Worm (Caenorhabditis elegans): ENCODE results near the gene npp-24.
A peak's percentile ranks its signal among the peaks of the same experiment; 100 is the strongest.

Gene npp-24

ce11 chrII:5543476-5544144 is 37.9 kb downstream of the npp-24 start (continued):
- peak; percentile 96 for TF ChIP-seq nhr-11 (tag; optimal IDR thresholded peaks at IDR 0.05)
- peak; percentile 95 for TF ChIP-seq ceh-63 (GFP tag; optimal IDR thresholded peaks at IDR 0.05)
- TF ChIP-seq fos-1 (tag; optimal IDR thresholded peaks at IDR 0.05) = peak; percentile 97
- TF ChIP-seq sptf-1 (tag; optimal IDR thresholded peaks at IDR 0.05) = no peak
- TF ChIP-seq zip-4 (GFP tag; optimal IDR thresholded peaks at IDR 0.05) = peak; percentile 95
- TF ChIP-seq zag-1 (tag; optimal IDR thresholded peaks at IDR 0.05) = peak; percentile 95
- TF ChIP-seq fkh-8 (tag; optimal IDR thresholded peaks at IDR 0.05) = peak; percentile 98
- peak; percentile 96 for TF ChIP-seq lin-13 (GFP tag; optimal IDR thresholded peaks at IDR 0.05)
- TF ChIP-seq fkh-4 (tag; optimal IDR thresholded peaks at IDR 0.05; ENCODE audit: borderline replicate concordance) = peak; percentile 86
- peak; percentile 79 for TF ChIP-seq pag-3 (tag; optimal IDR thresholded peaks at IDR 0.05; ENCODE audit: borderline replicate concordance, insufficient read depth)
- TF ChIP-seq F16B12.6 (tag; optimal IDR thresholded peaks at IDR 0.05) = peak; percentile 60
- TF ChIP-seq nhr-12 (tag; optimal IDR thresholded peaks at IDR 0.05) = peak; percentile 68
- peak; percentile 98 for TF ChIP-seq isw-1 (GFP tag; IDR thresholded peaks at IDR 0.05)
- peak; percentile 100 for TF ChIP-seq nhr-71 (tag; optimal IDR thresholded peaks at IDR 0.05)
- TF ChIP-seq mab-9 (GFP tag; IDR thresholded peaks at IDR 0.05) = peak; percentile 98
- TF ChIP-seq fkh-10 (GFP tag; optimal IDR thresholded peaks at IDR 0.05) = peak; percentile 99
- peak; percentile 99 for TF ChIP-seq irx-1 (tag; optimal IDR thresholded peaks at IDR 0.05)
- peak; percentile 99 for TF ChIP-seq C16A3.4 (tag; optimal IDR thresholded peaks at IDR 0.05)
- peak; percentile 96 for TF ChIP-seq lin-39 (tag; optimal IDR thresholded peaks at IDR 0.05)
- peak; percentile 100 for TF ChIP-seq snu-23 (GFP tag; optimal IDR thresholded peaks at IDR 0.05)
- TF ChIP-seq nhr-90 (tag; optimal IDR thresholded peaks at IDR 0.05; ENCODE audit: poor library complexity) = peak; percentile 100
- TF ChIP-seq elt-3 (tag; optimal IDR thresholded peaks at IDR 0.05) = peak; percentile 47 to 98 (median 80)
- TF ChIP-seq sox-4 (tag; optimal IDR thresholded peaks at IDR 0.05) = peak; percentile 98
- TF ChIP-seq ceh-90 (tag; optimal IDR thresholded peaks at IDR 0.05) = peak; percentile 71
- peak; percentile 100 for TF ChIP-seq ama-1 (optimal IDR thresholded peaks at IDR 0.05)
- peak; percentile 92 for TF ChIP-seq lir-3 (tag; optimal IDR thresholded peaks at IDR 0.05; ENCODE audit: poor library complexity)
- peak; percentile 99 for TF ChIP-seq dsc-1 (tag; optimal IDR thresholded peaks at IDR 0.05)
- TF ChIP-seq mdl-1 (tag; optimal IDR thresholded peaks at IDR 0.05) = peak; percentile 38 to 93
- peak; percentile 80 to 85 (median 83) for TF ChIP-seq dpl-1 (GFP tag; optimal IDR thresholded peaks at IDR 0.05)
- TF ChIP-seq elt-2 (tag; optimal IDR thresholded peaks at IDR 0.05) = peak; percentile 100
- TF ChIP-seq efl-3 (GFP tag; optimal IDR thresholded peaks at IDR 0.05) = peak; percentile 83
- peak; percentile 79 for TF ChIP-seq unc-98 (GFP tag; IDR thresholded peaks at IDR 0.05)
- TF ChIP-seq nhr-76 (tag; optimal IDR thresholded peaks at IDR 0.05) = peak; percentile 98

ce11 chrII:5544145-5544515 is 38.5 kb downstream of the npp-24 start:
- TF ChIP-seq nhr-19 (GFP tag; conservative IDR thresholded peaks at IDR 0.05) = peak; percentile 82
- peak; percentile 69 for TF ChIP-seq nhr-90 (tag; optimal IDR thresholded peaks at IDR 0.05; ENCODE audit: poor library complexity)
- TF ChIP-seq nhr-20 (tag; optimal IDR thresholded peaks at IDR 0.05) = peak; percentile 77
- no peak for TF ChIP-seq unc-86 (tag; optimal IDR thresholded peaks at IDR 0.05)
- no peak for TF ChIP-seq Y116A8C.19 (tag; optimal IDR thresholded peaks at IDR 0.05; ENCODE audit: borderline replicate concordance)
- TF ChIP-seq fkh-8 (tag; optimal IDR thresholded peaks at IDR 0.05) = no peak
- peak; percentile 97 for TF ChIP-seq ama-1 (optimal IDR thresholded peaks at IDR 0.05)
- no peak for TF ChIP-seq hlh-17 (GFP tag; optimal IDR thresholded peaks at IDR 0.05; ENCODE audit: borderline replicate concordance)
- no peak for TF ChIP-seq fkh-10 (GFP tag; optimal IDR thresholded peaks at IDR 0.05)
- peak; percentile 33 to 37 for TF ChIP-seq efl-1 (optimal IDR thresholded peaks at IDR 0.05)
- TF ChIP-seq efl-1 (GFP tag; optimal IDR thresholded peaks at IDR 0.05 in 1 of 2) = peak in 1 of 2 experiments; percentile 91
- no peak for TF ChIP-seq C34B4.2 (tag; optimal IDR thresholded peaks at IDR 0.05)
- TF ChIP-seq rnt-1 (tag; optimal IDR thresholded peaks at IDR 0.05) = peak; percentile 91
- peak; percentile 95 for TF ChIP-seq swsn-7 (tag; optimal IDR thresholded peaks at IDR 0.05)
- TF ChIP-seq egl-13 (tag; optimal IDR thresholded peaks at IDR 0.05) = no peak
- no peak for TF ChIP-seq vab-15 (tag; optimal IDR thresholded peaks at IDR 0.05)
- TF ChIP-seq ceh-82 (tag; optimal IDR thresholded peaks at IDR 0.05) = peak in 1 of 3 experiments; percentile 29
- TF ChIP-seq fos-1 (tag; optimal IDR thresholded peaks at IDR 0.05) = no peak
- TF ChIP-seq skn-1 (tag; optimal IDR thresholded peaks at IDR 0.05) = peak; percentile 26
- TF ChIP-seq sox-4 (tag; optimal IDR thresholded peaks at IDR 0.05) = no peak
- peak; percentile 5 for TF ChIP-seq dsc-1 (tag; optimal IDR thresholded peaks at IDR 0.05)
- peak; percentile 58 for TF ChIP-seq jun-1 (tag; optimal IDR thresholded peaks at IDR 0.05)
- TF ChIP-seq pax-3 (tag; optimal IDR thresholded peaks at IDR 0.05) = no peak
- peak; percentile 9 for TF ChIP-seq nhr-76 (tag; optimal IDR thresholded peaks at IDR 0.05)
- TF ChIP-seq snpc-4 (tag; optimal IDR thresholded peaks at IDR 0.05) = peak; percentile 98
- TF ChIP-seq sptf-1 (tag; optimal IDR thresholded peaks at IDR 0.05) = no peak
